Worm (Caenorhabditis elegans) whole organism, L4/young adult: ENCODE data around the gene srlf-2.

Source experiments
- W03F9.2 ChIP-seq: fragments of 150-350 bp; optimal IDR thresholded peaks from 2 replicates; lab custom pipeline; 2014; ENCODE audit warnings: missing biosample characterization, missing genetic modification characterization
- dao-5 ChIP-seq: sonication (generic microtip); optimal IDR thresholded peaks from 2 replicates; lab custom pipeline; 2016; ENCODE audit warnings: missing genotype, missing genetic modification characterization, moderate library complexity, missing compliant biosample characterization
- him-1 ChIP-seq: sonication (generic microtip); optimal IDR thresholded peaks from 2 replicates; lab custom pipeline; 2016; ENCODE audit warnings: missing genotype, missing genetic modification reagents, missing genetic modification characterization, missing compliant biosample characterization

The srlf-2 gene

ce11 chrIV:8472493-8472892 lies 17.5 kb upstream of the srlf-2 start, which contains the start of gene oat-1:
Gene oat-1, minus strand, starts transcription at chrIV:8472593.
- no peak for TF ChIP-seq him-1 (tag; lab: Kevin White, UChicago)
- no peak for TF ChIP-seq W03F9.2 (tag; lab: Kevin White, UChicago)
- TF ChIP-seq dao-5, result no peak

DNA sequence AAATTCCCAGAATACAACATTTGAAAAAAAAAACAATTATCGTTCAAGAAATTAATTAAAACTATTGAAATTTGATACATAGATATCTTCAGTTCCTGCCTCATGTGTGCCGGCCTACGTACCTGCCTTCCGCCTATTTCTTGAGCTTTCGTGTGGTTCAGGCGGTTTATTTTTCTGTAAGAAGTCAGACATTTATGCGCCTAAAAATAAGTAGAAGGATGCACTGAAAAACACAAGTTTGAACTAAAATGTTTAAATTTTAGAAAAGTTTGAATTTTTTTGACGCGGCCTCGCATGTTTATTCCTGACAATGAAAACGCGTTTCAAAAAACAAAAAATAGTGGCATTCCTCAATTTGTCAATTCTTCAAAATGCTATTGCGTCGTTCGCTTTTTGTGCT lies 16.3 kb upstream of the srlf-2 start, which contains the start of gene C28C12.11:
Gene C28C12.11, plus strand, starts transcription at position 301 of the 400 bp plus-strand sequence.
- TF ChIP-seq him-1 (tag; lab: Kevin White, UChicago) (no peak), dao-5 (no peak), W03F9.2 (tag; lab: Kevin White, UChicago) (no peak)

ce11 chrIV:8475030-8475679 lies 14.9 kb upstream of the srlf-2 start:
- TF ChIP-seq W03F9.2 (tag; lab: Kevin White, UChicago) (no peak), dao-5 (no peak), him-1 (tag; lab: Kevin White, UChicago) (no peak)

DNA sequence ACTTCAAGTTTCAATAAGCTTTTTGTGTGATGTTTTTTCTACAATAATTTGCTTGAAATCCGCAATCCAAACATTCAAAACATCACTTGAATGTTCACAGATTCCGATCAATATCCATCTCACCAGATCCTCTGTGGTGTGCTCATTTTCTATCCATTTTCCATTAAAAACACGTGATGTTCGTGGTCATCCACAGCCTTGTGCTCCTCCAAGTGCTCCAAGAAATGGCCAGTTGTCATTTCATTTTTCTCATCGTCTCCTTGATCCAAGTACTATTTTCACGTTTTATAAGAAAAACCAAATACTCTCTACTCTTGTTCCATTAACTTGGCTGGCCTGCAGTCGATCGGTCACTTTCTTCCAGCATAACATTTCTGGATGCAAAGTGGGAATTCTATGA lies 13.8 kb upstream of the srlf-2 start:
- TF ChIP-seq dao-5, result no peak
- TF ChIP-seq him-1 (tag; lab: Kevin White, UChicago), result no peak
- no peak for TF ChIP-seq W03F9.2 (tag; lab: Kevin White, UChicago)

ce11 chrIV:8476880-8477279 lies 13.1 kb upstream of the srlf-2 start, which contains the start of gene spp-10:
Gene spp-10, plus strand, starts transcription at chrIV:8477180.
- TF ChIP-seq W03F9.2 (tag; lab: Kevin White, UChicago) (no peak), him-1 (tag; lab: Kevin White, UChicago) (no peak), dao-5 (no peak)

ce11 chrIV:8478516-8478915 lies 11.5 kb upstream of the srlf-2 start:
- TF ChIP-seq W03F9.2 (tag; lab: Kevin White, UChicago) (no peak), dao-5 (no peak), him-1 (tag; lab: Kevin White, UChicago) (no peak)

- TF ChIP-seq W03F9.2 (tag; lab: Kevin White, UChicago), result no peak
- no peak for TF ChIP-seq dao-5
- no peak for TF ChIP-seq him-1 (tag; lab: Kevin White, UChicago)
These were observed 10.7 kb upstream of the srlf-2 start, which contains the start of gene hlh-12 for ce11 chrIV:8479346-8479745. Gene hlh-12, minus strand, starts transcription at chrIV:8479446.

DNA sequence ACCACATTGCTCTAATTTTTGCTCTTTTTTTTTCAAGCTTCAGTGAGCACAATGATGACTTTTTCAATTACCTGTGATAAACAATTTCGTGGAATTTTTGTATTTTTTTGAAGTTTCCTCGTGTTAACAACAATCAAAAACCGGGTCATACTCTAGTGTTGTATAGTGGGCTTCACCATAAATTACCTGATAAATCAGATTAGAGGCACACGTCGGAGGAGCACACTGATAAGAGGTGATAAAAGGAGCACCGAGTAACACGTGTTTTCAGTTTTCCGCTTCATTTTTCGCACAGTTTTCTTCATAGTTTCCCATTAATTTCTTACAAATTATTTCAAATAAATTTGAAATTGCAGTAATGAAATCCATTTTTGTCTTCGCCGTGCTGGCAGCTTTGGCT lies 8.7 kb upstream of the srlf-2 start, which contains the start of gene spp-8:
Gene spp-8, plus strand, starts transcription at position 357 of the 400 bp plus-strand sequence.
- TF ChIP-seq dao-5 (no peak), W03F9.2 (tag; lab: Kevin White, UChicago) (no peak), him-1 (tag; lab: Kevin White, UChicago) (no peak)

DNA sequence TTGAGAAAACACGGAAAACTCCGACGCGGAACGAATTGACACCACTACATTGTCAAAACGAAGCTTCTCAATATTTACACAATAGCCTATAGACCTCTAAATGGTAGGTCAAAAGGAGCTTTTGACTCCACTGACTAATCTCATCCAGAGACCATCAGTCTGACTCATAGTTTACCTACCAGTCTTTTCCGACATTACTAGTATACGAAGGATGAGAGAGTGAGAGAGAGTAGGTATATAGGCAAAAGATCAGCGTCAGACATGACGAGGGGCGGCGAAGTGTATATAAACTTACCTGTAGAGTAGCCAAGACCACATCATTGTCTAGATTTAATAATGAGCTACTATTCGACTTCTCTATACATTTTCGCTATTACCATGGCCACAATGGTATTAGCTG lies 2.8 kb upstream of the srlf-2 start, which contains the start of gene srlf-3:
Gene srlf-3, plus strand, starts transcription at position 301 of the 400 bp plus-strand sequence.
- TF ChIP-seq W03F9.2 (tag; lab: Kevin White, UChicago) (no peak), dao-5 (no peak), him-1 (tag; lab: Kevin White, UChicago) (no peak)

- TF ChIP-seq W03F9.2 (tag; lab: Kevin White, UChicago) (no peak), him-1 (tag; lab: Kevin White, UChicago) (no peak), dao-5 (no peak)
These were observed 2.0 kb upstream of the srlf-2 start for ce11 chrIV:8488043-8488442.

DNA sequence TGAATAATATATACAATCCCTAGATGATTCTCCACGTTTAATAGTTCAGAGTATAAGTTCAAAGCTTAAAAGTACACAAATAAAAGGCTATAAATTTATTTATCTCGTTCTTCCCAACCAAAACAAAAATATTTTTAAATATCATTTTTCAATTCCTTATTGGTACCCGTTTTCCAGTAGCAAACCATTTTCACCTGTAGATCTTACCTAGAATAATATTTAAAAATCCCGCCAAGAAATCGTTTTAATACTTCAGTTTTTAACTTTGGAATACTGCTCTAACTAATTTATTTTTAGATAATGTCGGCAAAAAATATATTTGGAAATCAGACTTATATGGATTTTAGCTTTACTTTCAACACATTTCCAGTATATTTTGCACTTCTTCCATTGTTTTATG lies 2.2 kb downstream of the srlf-2 start, which contains the start of gene sru-7:
Gene sru-7, plus strand, starts transcription at position 301 of the 400 bp plus-strand sequence.
- no peak for TF ChIP-seq him-1 (tag; lab: Kevin White, UChicago)

DNA sequence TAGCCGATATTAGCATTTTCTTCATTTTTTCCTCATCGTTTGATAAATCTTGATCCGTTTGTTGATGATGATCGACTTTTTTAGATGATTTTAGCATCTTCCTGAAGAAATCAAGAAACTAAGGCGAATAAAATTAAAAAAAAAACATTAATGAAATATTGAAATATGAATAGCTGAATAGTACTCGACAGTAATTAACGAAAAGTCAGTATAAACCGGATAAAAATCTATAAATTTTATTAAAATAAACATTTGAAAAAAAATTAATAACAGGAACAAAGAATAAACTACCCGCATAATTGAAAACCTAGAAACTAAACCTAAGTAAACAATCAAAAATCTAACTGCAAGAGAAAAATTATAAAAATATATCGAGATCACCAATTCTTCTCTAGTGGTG lies 6.2 kb downstream of the srlf-2 start, which contains the start of gene C28C12.12:
Gene C28C12.12, minus strand, starts transcription at position 101 of the 400 bp plus-strand sequence.
- TF ChIP-seq him-1 (tag; lab: Kevin White, UChicago), result no peak
- TF ChIP-seq W03F9.2 (tag; lab: Kevin White, UChicago), result no peak
- no peak for TF ChIP-seq dao-5

ce11 chrIV:8498773-8499360 lies 8.9 kb downstream of the srlf-2 start, which contains the start of the genes acdh-13 and mesp-1:
Gene acdh-13, minus strand, starts transcription at chrIV:8498823.
Gene mesp-1, plus strand, starts transcription at chrIV:8499310.
- TF ChIP-seq W03F9.2 (tag; lab: Kevin White, UChicago) (peak; percentile 73), him-1 (tag; lab: Kevin White, UChicago) (no peak)

DNA sequence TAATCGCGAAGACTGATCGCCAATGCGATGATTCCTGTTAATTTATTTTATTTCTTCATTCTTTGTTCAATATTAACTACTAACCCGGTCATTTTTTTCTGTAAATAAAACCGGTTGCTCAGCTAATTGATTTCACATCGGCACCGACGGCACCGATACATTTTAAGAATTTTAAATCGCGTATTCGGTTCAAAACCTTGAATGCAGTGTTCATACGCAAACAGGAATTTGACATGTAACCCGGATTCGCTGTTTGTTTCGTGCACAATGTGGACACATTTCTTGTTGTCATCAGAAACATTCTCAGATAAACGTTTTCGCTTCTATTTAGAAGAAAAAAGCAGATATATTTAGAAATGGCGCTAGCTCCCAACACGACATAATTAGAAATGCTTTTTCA lies 9.9 kb downstream of the srlf-2 start:
- TF ChIP-seq W03F9.2 (tag; lab: Kevin White, UChicago) (no peak), him-1 (tag; lab: Kevin White, UChicago) (no peak), dao-5 (no peak)
